Fruit fly (Drosophila melanogaster) whole organism, embryonic: ENCODE results near the gene CG10029.

Source experiments
- ATbp ChIP-seq: fragments of 200-800 bp; sonication (Bioruptor generic); optimal IDR thresholded peaks from 2 replicates; lab custom pipeline; 2017; ENCODE audit warnings: missing biosample characterization, mild to moderate bottlenecking, missing genetic modification characterization, missing genetic modification reagents
- Aef1 ChIP-seq: fragments of 200-800 bp; sonication (Bioruptor generic); IDR thresholded peaks from 3 replicates; pipeline ENCODE4 v1.3.6; 2022; ENCODE audit warnings: missing biosample characterization, missing genetic modification characterization
- CG10209 ChIP-seq: fragments of 200-800 bp; sonication (Bioruptor generic); optimal IDR thresholded peaks from 3 replicates; lab custom pipeline; 2017; ENCODE audit warnings: missing biosample characterization, mild to moderate bottlenecking, missing genetic modification characterization, missing genetic modification reagents
- CG10366 ChIP-seq: fragments of 200-800 bp; sonication (Bioruptor generic); IDR thresholded peaks from 2 replicates; pipeline ENCODE4 v1.3.6; 2022; ENCODE audit warnings: missing biosample characterization, missing genetic modification characterization
- CG12299 ChIP-seq: fragments of 200-800 bp; sonication (Bioruptor generic); optimal IDR thresholded peaks from 2 replicates; lab custom pipeline; 2018; ENCODE audit warnings: missing biosample characterization, mild to moderate bottlenecking, missing genetic modification characterization
- CG1233 ChIP-seq: fragments of 200-800 bp; sonication (Bioruptor generic); optimal IDR thresholded peaks from 4 replicates; lab custom pipeline; 2018; ENCODE audit warnings: missing biosample characterization, mild to moderate bottlenecking, missing genetic modification characterization
- CG12659 ChIP-seq: fragments of 200-800 bp; sonication (Bioruptor generic); optimal IDR thresholded peaks from 3 replicates; lab custom pipeline; 2017; ENCODE audit warnings: mild to moderate bottlenecking, missing biosample characterization, missing genetic modification reagents, missing genetic modification characterization
- CG16815 ChIP-seq: fragments of 200-800 bp; sonication (Bioruptor generic); optimal IDR thresholded peaks from 3 replicates; lab custom pipeline; 2017; ENCODE audit warnings: missing biosample characterization, mild to moderate bottlenecking, missing genetic modification characterization
- CG1792 ChIP-seq: fragments of 200-800 bp; sonication (Bioruptor generic); optimal IDR thresholded peaks from 2 replicates; lab custom pipeline; 2016; ENCODE audit warnings: missing biosample characterization, missing genetic modification characterization
- CG2875 ChIP-seq: fragments of 200-800 bp; sonication (Bioruptor generic); optimal IDR thresholded peaks from 2 replicates; lab custom pipeline; 2017; ENCODE audit warnings: missing biosample characterization, mild to moderate bottlenecking, missing genetic modification characterization, missing genetic modification reagents
- CG3163 ChIP-seq: fragments of 200-800 bp; sonication (Bioruptor generic); optimal IDR thresholded peaks from 3 replicates; lab custom pipeline; 2016; ENCODE audit warnings: missing biosample characterization, missing genetic modification characterization
- CG3281 ChIP-seq: fragments of 200-800 bp; sonication (Bioruptor generic); optimal IDR thresholded peaks from 3 replicates; lab custom pipeline; 2017; ENCODE audit warnings: missing biosample characterization, mild to moderate bottlenecking, missing genetic modification characterization
- CG33557 ChIP-seq: fragments of 200-800 bp; sonication (Bioruptor generic); optimal IDR thresholded peaks from 2 replicates; lab custom pipeline; 2019; ENCODE audit warnings: missing biosample characterization, mild to moderate bottlenecking, missing genetic modification characterization, moderate library complexity
- CG34376 ChIP-seq: fragments of 200-800 bp; sonication (Bioruptor generic); optimal IDR thresholded peaks from 2 replicates; lab custom pipeline; 2018; ENCODE audit warnings: missing biosample characterization, mild to moderate bottlenecking, missing genetic modification characterization
- CG3726 ChIP-seq: fragments of 200-800 bp; sonication (Bioruptor generic); IDR thresholded peaks from 3 replicates; pipeline ENCODE4, ENCODE4 v1.3.6; 2022; ENCODE audit warnings: missing biosample characterization, missing genetic modification characterization
- CG3995 ChIP-seq: fragments of 200-800 bp; sonication (Bioruptor generic); optimal IDR thresholded peaks from 3 replicates; lab custom pipeline; 2016; ENCODE audit warnings: missing biosample characterization, missing genetic modification characterization
- CG42726 ChIP-seq: fragments of 200-800 bp; sonication (Bioruptor generic); IDR thresholded peaks from 2 replicates; pipeline ENCODE4 v1.3.6; 2022; ENCODE audit warnings: missing biosample characterization, missing genetic modification characterization; ENCODE audit not compliant: partially characterized antibody
- CG4854 ChIP-seq: fragments of 200-800 bp; sonication (Bioruptor generic); optimal IDR thresholded peaks from 2 replicates; lab custom pipeline; 2016; ENCODE audit warnings: missing biosample characterization, missing genetic modification characterization, inconsistent platforms
- CG6791 ChIP-seq: fragments of 200-800 bp; sonication (Bioruptor generic); IDR thresholded peaks from 3 replicates; pipeline ENCODE4 v1.3.6; 2022; ENCODE audit warnings: missing biosample characterization, missing genetic modification characterization; ENCODE audit not compliant: partially characterized antibody
- CG7556 ChIP-seq: fragments of 200-800 bp; sonication (Bioruptor generic); optimal IDR thresholded peaks from 2 replicates; lab custom pipeline; 2017; ENCODE audit warnings: missing biosample characterization, mild to moderate bottlenecking, missing genetic modification characterization
- CG8089 ChIP-seq: fragments of 200-800 bp; sonication (Bioruptor generic); optimal IDR thresholded peaks from 3 replicates; lab custom pipeline; 2016; ENCODE audit warnings: missing biosample characterization, missing genetic modification characterization
- CG9932 ChIP-seq: fragments of 200-800 bp; sonication (Bioruptor generic); IDR thresholded peaks from 2 replicates; pipeline ENCODE4 v1.3.6; 2022; ENCODE audit warnings: missing biosample characterization, missing genetic modification characterization
- Dip2 ChIP-seq: fragments of 200-800 bp; sonication (Bioruptor generic); IDR thresholded peaks from 2 replicates; pipeline ENCODE4 v1.3.6; 2022; ENCODE audit warnings: missing biosample characterization, missing genetic modification characterization
- Fer3 ChIP-seq: fragments of 200-800 bp; sonication (Bioruptor generic); optimal IDR thresholded peaks from 2 replicates; lab custom pipeline; 2018; ENCODE audit warnings: missing biosample characterization, mild to moderate bottlenecking, missing genetic modification characterization, moderate library complexity
- H2.0 ChIP-seq: fragments of 200-800 bp; sonication (Bioruptor generic); IDR thresholded peaks from 2 replicates; pipeline ENCODE4 v1.3.6; 2022; ENCODE audit warnings: missing biosample characterization, missing genetic modification characterization
- HHEX ChIP-seq: fragments of 200-800 bp; sonication (Bioruptor generic); optimal IDR thresholded peaks from 3 replicates; lab custom pipeline; 2017; ENCODE audit warnings: missing biosample characterization, mild to moderate bottlenecking, missing genetic modification characterization, missing genetic modification reagents
- HLH3B ChIP-seq: fragments of 200-800 bp; sonication (Bioruptor generic); IDR thresholded peaks from 2 replicates; pipeline ENCODE4 v1.3.6; 2022; ENCODE audit warnings: missing biosample characterization, missing genetic modification characterization
- Lim3 ChIP-seq: fragments of 200-800 bp; sonication (Bioruptor generic); IDR thresholded peaks from 2 replicates; pipeline ENCODE4 v1.3.6; 2022; ENCODE audit warnings: missing biosample characterization, missing genetic modification characterization
- Meics ChIP-seq: fragments of 200-800 bp; sonication (Bioruptor generic); optimal IDR thresholded peaks from 2 replicates; lab custom pipeline; 2017; ENCODE audit warnings: missing biosample characterization, mild to moderate bottlenecking, missing genetic modification characterization
- NK7.1 ChIP-seq: fragments of 200-800 bp; sonication (Bioruptor generic); optimal IDR thresholded peaks from 3 replicates; lab custom pipeline; 2016; ENCODE audit warnings: missing biosample characterization, missing genetic modification characterization
- Neu2 ChIP-seq: fragments of 200-800 bp; sonication (Bioruptor generic); optimal IDR thresholded peaks from 3 replicates; lab custom pipeline; 2016; ENCODE audit warnings: missing biosample characterization, missing genetic modification characterization, borderline replicate concordance
- Nf-YC ChIP-seq: fragments of 200-800 bp; optimal IDR thresholded peaks from 3 replicates; lab custom pipeline; 2019; ENCODE audit warnings: missing biosample characterization, mild to moderate bottlenecking, missing genetic modification characterization, moderate library complexity
- Oli ChIP-seq: fragments of 200-800 bp; sonication (Bioruptor generic); optimal IDR thresholded peaks from 2 replicates; lab custom pipeline; 2018; ENCODE audit warnings: missing biosample characterization, mild to moderate bottlenecking, missing genetic modification characterization, moderate library complexity
- Ptx1 ChIP-seq: fragments of 200-800 bp; sonication (Bioruptor generic); IDR thresholded peaks from 2 replicates; pipeline ENCODE4 v1.3.6; 2022; ENCODE audit warnings: missing biosample characterization, missing genetic modification characterization
- Stat92E ChIP-seq, 3 experiments: fragments of >200 bp in 2 of 3; fragments of 200-800 bp in 1 of 3; sonication (Bioruptor generic) in 1 of 3; optimal IDR thresholded peaks; 2 replicates each; lab custom pipeline; 2017 to 2019; ENCODE audit warnings: missing biosample characterization in 3 of 3, missing genetic modification characterization in 3 of 3, mild to moderate bottlenecking in 1 of 3, moderate library complexity in 1 of 3
- cato ChIP-seq: fragments of 200-800 bp; sonication (Bioruptor generic); optimal IDR thresholded peaks from 2 replicates; lab custom pipeline; 2016; ENCODE audit warnings: missing biosample characterization, missing genetic modification characterization, borderline replicate concordance
- ci ChIP-seq: fragments of 200-800 bp; sonication (Bioruptor generic); IDR thresholded peaks from 3 replicates; pipeline ENCODE4 v1.3.6; 2022; ENCODE audit warnings: missing biosample characterization, missing genetic modification characterization
- disco-r ChIP-seq: fragments of 200-800 bp; sonication (Bioruptor generic); optimal IDR thresholded peaks from 2 replicates; lab custom pipeline; 2016; ENCODE audit warnings: missing biosample characterization, missing genetic modification characterization
- dmrt99B ChIP-seq: fragments of 200-800 bp; sonication (Bioruptor generic); optimal IDR thresholded peaks from 2 replicates; lab custom pipeline; 2018; ENCODE audit warnings: missing biosample characterization, mild to moderate bottlenecking, missing genetic modification characterization, moderate library complexity
- hth ChIP-seq: fragments of >200 bp; optimal IDR thresholded peaks from 2 replicates; lab custom pipeline; 2017; ENCODE audit warnings: inconsistent platforms
- lab ChIP-seq: fragments of 200-800 bp; sonication (Bioruptor generic); optimal IDR thresholded peaks from 3 replicates; lab custom pipeline; 2017; ENCODE audit warnings: missing biosample characterization, missing genetic modification characterization, mild to moderate bottlenecking, moderate library complexity, missing genetic modification reagents
- otp ChIP-seq: fragments of 200-800 bp; sonication (Bioruptor generic); IDR thresholded peaks from 3 replicates; pipeline ENCODE4, ENCODE4 v1.3.6; 2022; ENCODE audit warnings: missing biosample characterization, missing genetic modification characterization
- pros ChIP-seq: fragments of 200-800 bp; sonication (Bioruptor generic); optimal IDR thresholded peaks from 3 replicates; lab custom pipeline; 2019; ENCODE audit warnings: missing biosample characterization, mild to moderate bottlenecking, missing genetic modification characterization, moderate library complexity
- row ChIP-seq: fragments of 200-800 bp; sonication (Bioruptor generic); IDR thresholded peaks from 3 replicates; pipeline ENCODE4 v1.3.6; 2022; ENCODE audit warnings: missing biosample characterization, missing genetic modification characterization
- schlank ChIP-seq: fragments of 200-800 bp; sonication (Bioruptor generic); optimal IDR thresholded peaks from 2 replicates; lab custom pipeline; 2018; ENCODE audit warnings: missing biosample characterization, mild to moderate bottlenecking, missing genetic modification characterization
- sens-2 ChIP-seq: fragments of 200-800 bp; sonication (Bioruptor generic); IDR thresholded peaks from 2 replicates; pipeline ENCODE4 v1.3.6; 2022; ENCODE audit warnings: missing biosample characterization, missing genetic modification characterization
- tap ChIP-seq: fragments of 200-800 bp; optimal IDR thresholded peaks from 3 replicates; lab custom pipeline; 2019; ENCODE audit warnings: missing biosample characterization, mild to moderate bottlenecking, missing genetic modification characterization, moderate library complexity
- tna ChIP-seq: fragments of 200-800 bp; sonication (Bioruptor generic); IDR thresholded peaks from 2 replicates; pipeline ENCODE4 v1.3.6; 2022; ENCODE audit warnings: missing biosample characterization, missing genetic modification characterization; ENCODE audit not compliant: partially characterized antibody
- trh ChIP-seq: fragments of 200-800 bp; sonication (Bioruptor generic); optimal IDR thresholded peaks from 2 replicates; lab custom pipeline; 2016; ENCODE audit warnings: missing biosample characterization, missing genetic modification characterization
- vnd ChIP-seq: fragments of 200-800 bp; sonication (Bioruptor generic); IDR thresholded peaks from 3 replicates; pipeline ENCODE4 v1.3.6; 2022; ENCODE audit warnings: missing biosample characterization, missing genetic modification characterization; ENCODE audit not compliant: partially characterized antibody
- vvl ChIP-seq: fragments of 200-800 bp; sonication (Bioruptor generic); IDR thresholded peaks from 2 replicates; pipeline ENCODE4 v1.3.6; 2022; ENCODE audit warnings: missing biosample characterization, missing genetic modification characterization

Gene CG10029

dm6 chr3R:7334613-7335012 is 17.6 kb upstream of the CG10029 start (continued):
- TF ChIP-seq CG1792 (GFP tag; lab: Kevin White, UChicago) (no peak), CG8089 (GFP tag; lab: Kevin White, UChicago) (no peak), Oli (tag; lab: Kevin White, UChicago) (peak; percentile 14), trh (no peak), hth (lab: Kevin White, UChicago) (no peak), Stat92E (GFP tag; optimal IDR thresholded peaks at IDR 0.05; lab: Kevin White, UChicago) (no peak), CG7556 (GFP tag; lab: Kevin White, UChicago) (no peak), CG12659 (GFP tag; lab: Kevin White, UChicago) (no peak), CG42726 (GFP tag; lab: Robert Waterston, UW) (no peak), CG6791 (GFP tag; lab: Robert Waterston, UW) (no peak), CG10209 (peak; percentile 12), vnd (GFP tag; lab: Robert Waterston, UW) (no peak), CG3726 (GFP tag; lab: Robert Waterston, UW) (no peak), CG12299 (tag; lab: Kevin White, UChicago) (no peak), HLH3B (GFP tag; lab: Robert Waterston, UW) (no peak), Aef1 (GFP tag; lab: Robert Waterston, UW) (no peak), NK7.1 (no peak), H2.0 (GFP tag; lab: Robert Waterston, UW) (no peak), Dip2 (no peak), Neu2 (GFP tag; lab: Kevin White, UChicago) (no peak), CG3995 (GFP tag; lab: Kevin White, UChicago) (no peak), Fer3 (tag; lab: Kevin White, UChicago) (peak; percentile 44), Ptx1 (peak; percentile 47), pros (GFP tag; lab: Kevin White, UChicago) (no peak), CG9932 (GFP tag; lab: Robert Waterston, UW) (peak; percentile 33; the same call in 1 of the 2 replicates), CG1233 (no peak), Meics (GFP tag; lab: Kevin White, UChicago) (peak; percentile 38), CG34376 (no peak), vvl (GFP tag; lab: Robert Waterston, UW) (no peak), ATbp (no peak), CG4854 (GFP tag; lab: Kevin White, UChicago) (no peak), row (GFP tag; lab: Robert Waterston, UW) (peak; percentile 60; the same call in 2 of the 3 replicates), CG3163 (GFP tag; lab: Kevin White, UChicago) (no peak), ci (GFP tag; lab: Robert Waterston, UW) (0 out of 3 replicates have a peak, but pooled peaks have one; percentile 29), CG3281 (GFP tag; lab: Kevin White, UChicago) (no peak), CG10366 (GFP tag; lab: Robert Waterston, UW) (0 out of 2 replicates have a peak, but pooled peaks have one; percentile 20), CG16815 (GFP tag; lab: Kevin White, UChicago) (no peak), otp (GFP tag; lab: Robert Waterston, UW) (0 out of 3 replicates have a peak, but pooled peaks have one; percentile 9), dmrt99B (tag; lab: Kevin White, UChicago) (peak; percentile 55), HHEX (GFP tag; lab: Kevin White, UChicago) (peak; percentile 28), lab (GFP tag; lab: Kevin White, UChicago) (peak; percentile 66), Lim3 (no peak), tap (tag; lab: Kevin White, UChicago) (no peak), CG33557 (no peak), disco-r (no peak), schlank (no peak), CG2875 (no peak), Nf-YC (tag; lab: Kevin White, UChicago) (no peak), tna (GFP tag; lab: Robert Waterston, UW) (no peak), cato (GFP tag; lab: Kevin White, UChicago) (no peak), sens-2 (GFP tag; lab: Robert Waterston, UW) (no peak)
